Worm (Caenorhabditis elegans): ENCODE results near the gene Y71H2AM.1.

Gene Y71H2AM.1

ce11 chrIII:2826770-2827169 is at the start of gene Y71H2AM.1:
TSS of gene Y71H2AM.1 (plus strand) at chrIII:2827070.
- TF ChIP-seq ztf-1 (GFP tag; conservative IDR thresholded peaks at IDR 0.05), result no peak
- no peak for TF ChIP-seq aly-2 (tag; optimal IDR thresholded peaks at IDR 0.05)
- no peak for TF ChIP-seq egl-27 (tag; optimal IDR thresholded peaks at IDR 0.05)
- no peak for TF ChIP-seq nhr-237 (tag; optimal IDR thresholded peaks at IDR 0.05)
- TF ChIP-seq sma-9 (GFP tag; optimal IDR thresholded peaks at IDR 0.05), result no peak
- no peak for TF ChIP-seq sma-9 (tag; optimal IDR thresholded peaks at IDR 0.05)
- no peak for TF ChIP-seq sma-3 (GFP tag; optimal IDR thresholded peaks at IDR 0.05)
- TF ChIP-seq mab-5 (tag; optimal IDR thresholded peaks at IDR 0.05), result no peak
- TF ChIP-seq F13H6.1 (tag; optimal IDR thresholded peaks at IDR 0.05), result no peak

ce11 chrIII:2778655-2779054 is 48.2 kb upstream of the Y71H2AM.1 start, which contains the start of gene laf-1:
TSS of gene laf-1 (minus strand) at chrIII:2779053.
- TF ChIP-seq lsy-2 (tag; optimal IDR thresholded peaks at IDR 0.05), result no peak
- TF ChIP-seq ceh-16 (tag; optimal IDR thresholded peaks at IDR 0.05), result no peak
- TF ChIP-seq nhr-21 (tag; optimal IDR thresholded peaks at IDR 0.05), result no peak
- no peak for TF ChIP-seq nhr-129 (tag; optimal IDR thresholded peaks at IDR 0.05)
- no peak for TF ChIP-seq ceh-82 (tag; optimal IDR thresholded peaks at IDR 0.05)
- TF ChIP-seq unc-39 (tag; optimal IDR thresholded peaks at IDR 0.05), result no peak
- TF ChIP-seq C34F6.9 (tag; optimal IDR thresholded peaks at IDR 0.05), result no peak
- no peak for TF ChIP-seq ztf-4 (tag; optimal IDR thresholded peaks at IDR 0.05)
- TF ChIP-seq ZK546.5 (tag; optimal IDR thresholded peaks at IDR 0.05), result no peak
- no peak for TF ChIP-seq fos-1 (tag; optimal IDR thresholded peaks at IDR 0.05)

- TF ChIP-seq mab-5 (tag; optimal IDR thresholded peaks at IDR 0.05) (no peak), C34F6.9 (tag; optimal IDR thresholded peaks at IDR 0.05) (peak; percentile 14), skn-1 (tag; optimal IDR thresholded peaks at IDR 0.05) (no peak), nhr-25 (tag; optimal IDR thresholded peaks at IDR 0.05) (no peak), nhr-129 (tag; optimal IDR thresholded peaks at IDR 0.05) (no peak), elt-3 (tag; optimal IDR thresholded peaks at IDR 0.05) (no peak), lin-13 (GFP tag; optimal IDR thresholded peaks at IDR 0.05) (no peak), fos-1 (tag; optimal IDR thresholded peaks at IDR 0.05) (no peak), ztf-11 (tag; optimal IDR thresholded peaks at IDR 0.05) (no peak), crh-2 (tag; optimal IDR thresholded peaks at IDR 0.05) (peak; percentile 40), Y55F3AM.14 (GFP tag; optimal IDR thresholded peaks at IDR 0.05) (no peak), ZK546.5 (tag; optimal IDR thresholded peaks at IDR 0.05) (no peak), lin-11 (tag; optimal IDR thresholded peaks at IDR 0.05) (no peak), nhr-21 (tag; optimal IDR thresholded peaks at IDR 0.05) (no peak), nhr-10 (tag; optimal IDR thresholded peaks at IDR 0.05) (no peak), ztf-1 (GFP tag; conservative IDR thresholded peaks at IDR 0.05) (no peak), ztf-4 (tag; optimal IDR thresholded peaks at IDR 0.05) (no peak), F13H6.1 (tag; optimal IDR thresholded peaks at IDR 0.05) (no peak), peb-1 (tag; optimal IDR thresholded peaks at IDR 0.05) (no peak), unc-55 (GFP tag; optimal IDR thresholded peaks at IDR 0.05) (peak; percentile 30), unc-62 (GFP tag; optimal IDR thresholded peaks at IDR 0.05) (no peak), ceh-16 (tag; optimal IDR thresholded peaks at IDR 0.05) (no peak), sma-3 (GFP tag; optimal IDR thresholded peaks at IDR 0.05) (no peak), egl-27 (tag; optimal IDR thresholded peaks at IDR 0.05) (no peak), lin-39 (tag; optimal IDR thresholded peaks at IDR 0.05) (no peak), unc-39 (tag; optimal IDR thresholded peaks at IDR 0.05) (no peak), lsy-2 (tag; optimal IDR thresholded peaks at IDR 0.05) (no peak), elt-1 (tag; optimal IDR thresholded peaks at IDR 0.05) (no peak), snpc-4 (tag; optimal IDR thresholded peaks at IDR 0.05) (no peak), mdl-1 (tag; optimal IDR thresholded peaks at IDR 0.05) (peak in 1 of 2 experiments; percentile 19), aly-2 (tag; optimal IDR thresholded peaks at IDR 0.05) (no peak)
Measured at ce11 chrIII:2780283-2780682, 46.6 kb upstream of the Y71H2AM.1 start.

- TF ChIP-seq sma-3 (GFP tag; optimal IDR thresholded peaks at IDR 0.05) (peak; percentile 20), blmp-1 (tag; optimal IDR thresholded peaks at IDR 0.05; ENCODE audit: insufficient read depth) (peak; percentile 71), unc-39 (tag; optimal IDR thresholded peaks at IDR 0.05) (no peak), C34F6.9 (tag; optimal IDR thresholded peaks at IDR 0.05) (peak; percentile 61), nhr-6 (tag; optimal IDR thresholded peaks at IDR 0.05) (no peak), gmeb-1 (tag; optimal IDR thresholded peaks at IDR 0.05) (peak; percentile 52), dmd-4 (tag; optimal IDR thresholded peaks at IDR 0.05) (no peak), lsy-2 (tag; optimal IDR thresholded peaks at IDR 0.05) (peak; percentile 97 to 99), nhr-25 (tag; optimal IDR thresholded peaks at IDR 0.05) (peak; percentile 38), ceh-82 (tag; optimal IDR thresholded peaks at IDR 0.05) (no peak), unc-55 (GFP tag; optimal IDR thresholded peaks at IDR 0.05) (peak; percentile 69), nhr-10 (tag; optimal IDR thresholded peaks at IDR 0.05) (no peak), ztf-4 (tag; optimal IDR thresholded peaks at IDR 0.05) (no peak), fos-1 (tag; optimal IDR thresholded peaks at IDR 0.05) (peak; percentile 8), lin-13 (GFP tag; optimal IDR thresholded peaks at IDR 0.05) (peak; percentile 63), R02D3.7 (tag; optimal IDR thresholded peaks at IDR 0.05) (no peak), crh-2 (tag; optimal IDR thresholded peaks at IDR 0.05) (peak; percentile 25)
Measured at ce11 chrIII:2780793-2781192, 46.1 kb upstream of the Y71H2AM.1 start, which contains the start of gene Y71H2AM.6. TSS of gene Y71H2AM.6 (plus strand) at chrIII:2781056.
